Worm (Caenorhabditis elegans): ENCODE results near the gene B0336.13.

DNA sequence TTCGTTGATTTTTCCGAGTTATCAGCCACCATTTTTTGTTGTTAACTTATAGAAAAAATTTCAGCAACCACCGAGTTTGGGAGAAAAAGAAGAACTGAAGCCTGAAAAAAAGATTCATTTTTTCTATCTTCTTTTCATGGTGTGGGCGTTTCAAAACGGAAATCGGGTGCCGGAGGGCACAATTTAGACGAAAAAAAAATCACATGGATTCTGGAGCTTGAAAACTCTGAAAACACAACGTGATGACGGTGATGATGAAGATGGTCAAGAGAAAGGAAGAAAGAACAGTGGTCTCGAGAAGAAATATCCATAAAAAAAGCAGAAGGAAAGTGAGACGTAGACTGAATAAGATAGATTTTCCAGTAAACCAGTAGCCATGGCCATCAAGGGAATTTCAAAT lies 9.8 kb upstream of the B0336.13 start, which contains the start of gene rcan-1:
- TF ChIP-seq ama-1 (optimal IDR thresholded peaks at IDR 0.05) = no peak
- TF ChIP-seq B0310.2 (tag; optimal IDR thresholded peaks at IDR 0.05) = no peak
